Fruit fly (Drosophila melanogaster) whole organism, prepupa: ENCODE data around the gene Cp38.

ENCODE experiments used
- CG16779 ChIP-seq: fragments of 200-800 bp; sonication (Bioruptor generic); optimal IDR thresholded peaks from 3 replicates; lab custom pipeline; 2017; ENCODE audit warnings: missing biosample characterization, mild to moderate bottlenecking, missing genetic modification characterization
- CG32006 ChIP-seq: fragments of 200-800 bp; sonication (Bioruptor generic); optimal IDR thresholded peaks from 3 replicates; lab custom pipeline; 2017; ENCODE audit warnings: missing biosample characterization, mild to moderate bottlenecking, missing genetic modification characterization
- CG34406 ChIP-seq: fragments of 200-800 bp; sonication (Bioruptor generic); optimal IDR thresholded peaks from 3 replicates; lab custom pipeline; 2016; ENCODE audit warnings: missing biosample characterization, missing genetic modification characterization
- CG9139 ChIP-seq: fragments of 200-800 bp; sonication (Bioruptor generic); optimal IDR thresholded peaks from 3 replicates; lab custom pipeline; 2017; ENCODE audit warnings: missing biosample characterization, mild to moderate bottlenecking, missing genetic modification characterization
- Eip78C ChIP-seq: fragments of 200-800 bp; sonication (Bioruptor generic); peaks from one replicate; lab custom pipeline; 2016; ENCODE audit warnings: missing biosample characterization, missing genetic modification characterization
- Gug ChIP-seq: fragments of 200-800 bp; sonication (Bioruptor generic); IDR thresholded peaks from 2 replicates; pipeline ENCODE4 v1.3.6; 2022; ENCODE audit warnings: missing biosample characterization, missing genetic modification characterization
- Hr38 ChIP-seq: sonication (Bioruptor generic); optimal IDR thresholded peaks from 2 replicates; lab custom pipeline; 2016; ENCODE audit warnings: missing biosample characterization, missing genetic modification characterization
- Hr4 ChIP-seq: fragments of 200-800 bp; sonication (Bioruptor generic); optimal IDR thresholded peaks from 3 replicates; lab custom pipeline; 2016; ENCODE audit warnings: missing biosample characterization, missing genetic modification characterization
- Sox15 ChIP-seq: fragments of 200-800 bp; sonication (Bioruptor generic); optimal IDR thresholded peaks from 3 replicates; lab custom pipeline; 2016; ENCODE audit warnings: missing biosample characterization, missing genetic modification characterization
- dsx ChIP-seq: fragments of 200-800 bp; optimal IDR thresholded peaks from 3 replicates; lab custom pipeline; 2019; ENCODE audit warnings: missing biosample characterization, mild to moderate bottlenecking, missing genetic modification characterization, moderate library complexity; ENCODE audit not compliant: poor library complexity, severe bottlenecking
- vri ChIP-seq: fragments of 200-800 bp; sonication (Bioruptor generic); optimal IDR thresholded peaks from 3 replicates; lab custom pipeline; 2016; ENCODE audit warnings: missing biosample characterization, mild to moderate bottlenecking, missing genetic modification characterization

DNA sequence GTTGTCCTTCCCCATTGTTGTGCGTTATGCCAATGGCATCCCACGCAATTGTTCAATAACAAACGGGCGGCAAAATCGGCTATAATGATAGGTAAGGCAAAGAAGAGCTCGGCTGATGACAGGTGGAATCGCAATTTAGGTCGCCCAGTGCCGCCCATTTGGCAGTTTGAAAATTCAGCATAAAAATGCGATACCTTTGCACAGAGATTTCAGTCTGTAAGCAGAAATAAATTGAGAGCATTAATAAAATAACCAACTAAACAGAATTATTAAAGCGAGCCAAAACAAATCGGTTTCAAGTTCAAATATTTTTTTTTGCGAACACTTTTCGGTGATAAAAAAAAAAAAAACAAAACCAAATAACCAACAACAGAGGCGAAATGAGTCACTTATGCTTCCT, 2.0 kb downstream of the Cp38 start, which contains the start of gene CG33223:
- no peak for TF ChIP-seq Eip78C
- no peak for TF ChIP-seq Hr38 (GFP tag; lab: Kevin White, UChicago)
- TF ChIP-seq CG16779 (tag; lab: Kevin White, UChicago), result no peak
- no peak for TF ChIP-seq vri
- TF ChIP-seq CG9139, result no peak
- no peak for TF ChIP-seq Sox15 (GFP tag; lab: Kevin White, UChicago)
- TF ChIP-seq CG34406 (GFP tag; lab: Kevin White, UChicago), result no peak
- no peak for TF ChIP-seq dsx (GFP tag; lab: Kevin White, UChicago)
- no peak for TF ChIP-seq Gug
- no peak for TF ChIP-seq CG32006 (GFP tag; lab: Kevin White, UChicago)
- no peak for TF ChIP-seq Hr4 (GFP tag; lab: Kevin White, UChicago)
